Worm (Caenorhabditis elegans) whole organism, L2 larva: ENCODE results near the gene ugt-56.

ENCODE experiments used
- ama-1 ChIP-seq: fragments of 150-350 bp; optimal IDR thresholded peaks from 2 replicates; lab custom pipeline; 2018; ENCODE audit warnings: inconsistent platforms
- mab-5 ChIP-seq: fragments of 150-350 bp; optimal IDR thresholded peaks from 2 replicates; lab custom pipeline; 2014; ENCODE audit warnings: missing biosample characterization, missing genetic modification characterization
- mdl-1 ChIP-seq, 2 experiments: fragments of 150-350 bp in 1 of 2; sonication (generic microtip) in 1 of 2; optimal IDR thresholded peaks; 2 replicates each; lab custom pipeline; 2017; ENCODE audit warnings: missing biosample characterization in 2 of 2, missing genetic modification characterization in 2 of 2
- nhr-25 ChIP-seq: fragments of 150-350 bp; sonication (generic microtip); optimal IDR thresholded peaks from 3 replicates; lab custom pipeline; 2014; ENCODE audit warnings: missing biosample characterization, missing genetic modification characterization
- nhr-6 ChIP-seq: fragments of 150-350 bp; optimal IDR thresholded peaks from 2 replicates; lab custom pipeline; 2014; ENCODE audit warnings: missing biosample characterization, missing genetic modification characterization
- nhr-77 ChIP-seq: fragments of 150-350 bp; optimal IDR thresholded peaks from 2 replicates; lab custom pipeline; 2014; ENCODE audit warnings: missing biosample characterization, missing genetic modification characterization

ce11 chrV:12287667-12288066 lies 28.9 kb downstream of the ugt-56 start:
- TF ChIP-seq mab-5 (tag; lab: Kevin White, UChicago): no peak
- no peak for TF ChIP-seq nhr-25 (tag; lab: Kevin White, UChicago)
- TF ChIP-seq nhr-77 (tag; lab: Kevin White, UChicago): no peak
- TF ChIP-seq ama-1 (lab: Kevin White, UChicago): no peak
- no peak for TF ChIP-seq nhr-6 (tag; lab: Kevin White, UChicago)
- no peak for TF ChIP-seq mdl-1 (tag; optimal IDR thresholded peaks at IDR 0.05; lab: Kevin White, UChicago)
